Fruit fly (Drosophila melanogaster) whole organism, embryonic: Measurements from ENCODE around the gene Tsp2A.

Experiments used
- Adf1 ChIP-seq: fragments of 200-800 bp; sonication (Bioruptor generic); IDR thresholded peaks from 2 replicates; pipeline ENCODE4 v1.3.6; 2022; ENCODE audit warnings: missing biosample characterization, missing genetic modification characterization
- Asciz ChIP-seq: fragments of 200-800 bp; sonication (Bioruptor generic); optimal IDR thresholded peaks from 2 replicates; lab custom pipeline; 2017; ENCODE audit warnings: missing biosample characterization, mild to moderate bottlenecking, missing genetic modification characterization, missing genetic modification reagents
- Awh ChIP-seq: fragments of 200-800 bp; sonication (Bioruptor generic); IDR thresholded peaks from 2 replicates; pipeline ENCODE4, ENCODE4 v1.3.6; 2022; ENCODE audit warnings: missing biosample characterization, missing genetic modification characterization
- B-H2 ChIP-seq: fragments of 200-800 bp; sonication (Bioruptor generic); optimal IDR thresholded peaks from 2 replicates; lab custom pipeline; 2018; ENCODE audit warnings: missing biosample characterization, mild to moderate bottlenecking, missing genetic modification characterization
- Blimp-1 ChIP-seq: fragments of 200-800 bp; sonication (Bioruptor generic); optimal IDR thresholded peaks from 3 replicates; lab custom pipeline; 2018; ENCODE audit warnings: missing biosample characterization, missing genetic modification characterization, mild to moderate bottlenecking, moderate library complexity, missing genetic modification reagents
- C15 ChIP-seq: fragments of 200-800 bp; sonication (Bioruptor generic); IDR thresholded peaks from 3 replicates; pipeline ENCODE4 v1.3.6; 2022; ENCODE audit warnings: missing biosample characterization, missing genetic modification characterization
- CG10431 ChIP-seq: fragments of 200-800 bp; sonication (Bioruptor generic); optimal IDR thresholded peaks from 3 replicates; lab custom pipeline; 2018; ENCODE audit warnings: missing biosample characterization, mild to moderate bottlenecking, missing genetic modification characterization
- CG11085 ChIP-seq: fragments of 200-800 bp; sonication (Bioruptor generic); IDR thresholded peaks from 2 replicates; pipeline ENCODE4 v1.3.6; 2022; ENCODE audit warnings: missing biosample characterization, missing genetic modification characterization
- CG11247 ChIP-seq: fragments of 200-800 bp; sonication (Bioruptor generic); IDR thresholded peaks from 2 replicates; pipeline ENCODE4 v1.3.6; 2022; ENCODE audit warnings: missing biosample characterization, missing genetic modification characterization
- CG12071 ChIP-seq: fragments of 200-800 bp; sonication (Bioruptor generic); optimal IDR thresholded peaks from 3 replicates; lab custom pipeline; 2018; ENCODE audit warnings: missing biosample characterization, mild to moderate bottlenecking, missing genetic modification characterization
- CG15514 ChIP-seq: fragments of 200-800 bp; sonication (Bioruptor generic); optimal IDR thresholded peaks from 3 replicates; lab custom pipeline; 2017; ENCODE audit warnings: missing biosample characterization, missing genetic modification characterization, mild to moderate bottlenecking, moderate library complexity, missing genetic modification reagents
- CG1602 ChIP-seq: fragments of 200-800 bp; sonication (Bioruptor generic); optimal IDR thresholded peaks from 3 replicates; lab custom pipeline; 2016; ENCODE audit warnings: missing biosample characterization, missing genetic modification characterization
- CG1603 ChIP-seq: fragments of 200-800 bp; sonication (Bioruptor generic); optimal IDR thresholded peaks from 2 replicates; lab custom pipeline; 2019; ENCODE audit warnings: missing biosample characterization, mild to moderate bottlenecking, missing genetic modification characterization, moderate library complexity
- CG3995 ChIP-seq: fragments of 200-800 bp; sonication (Bioruptor generic); optimal IDR thresholded peaks from 3 replicates; lab custom pipeline; 2016; ENCODE audit warnings: missing biosample characterization, missing genetic modification characterization
- CG42726 ChIP-seq: fragments of 200-800 bp; sonication (Bioruptor generic); IDR thresholded peaks from 2 replicates; pipeline ENCODE4 v1.3.6; 2022; ENCODE audit warnings: missing biosample characterization, missing genetic modification characterization; ENCODE audit not compliant: partially characterized antibody
- D19B ChIP-seq: fragments of 200-800 bp; sonication (Bioruptor generic); optimal IDR thresholded peaks from 2 replicates; lab custom pipeline; 2017; ENCODE audit warnings: missing biosample characterization, mild to moderate bottlenecking, missing genetic modification characterization
- Deaf1 ChIP-seq: fragments of 200-800 bp; optimal IDR thresholded peaks from 3 replicates; lab custom pipeline; 2019; ENCODE audit warnings: missing biosample characterization, mild to moderate bottlenecking, missing genetic modification characterization, moderate library complexity
- E2f2 ChIP-seq: fragments of 200-800 bp; sonication (Bioruptor generic); IDR thresholded peaks from 2 replicates; pipeline ENCODE4 v1.3.6; 2022; ENCODE audit warnings: missing biosample characterization, missing genetic modification characterization
- Ets65A ChIP-seq: fragments of 200-800 bp; sonication (Bioruptor generic); peaks from one replicate; lab custom pipeline; 2016; ENCODE audit warnings: missing biosample characterization, missing genetic modification characterization
- Fer2 ChIP-seq: fragments of 200-800 bp; sonication (Bioruptor generic); optimal IDR thresholded peaks from 2 replicates; lab custom pipeline; 2018; ENCODE audit warnings: missing biosample characterization, mild to moderate bottlenecking, missing genetic modification characterization, moderate library complexity
- Gug ChIP-seq: fragments of 200-800 bp; sonication (Bioruptor generic); IDR thresholded peaks from 4 replicates; pipeline ENCODE4 v1.3.6; 2022; ENCODE audit warnings: missing biosample characterization, missing genetic modification characterization
- Lim3 ChIP-seq: fragments of 200-800 bp; sonication (Bioruptor generic); IDR thresholded peaks from 2 replicates; pipeline ENCODE4 v1.3.6; 2022; ENCODE audit warnings: missing biosample characterization, missing genetic modification characterization
- Med ChIP-seq: fragments of 200-800 bp; sonication (Bioruptor generic); peaks from one replicate; lab custom pipeline; 2016; ENCODE audit warnings: missing biosample characterization, missing genetic modification characterization, mild to moderate bottlenecking, inconsistent platforms, moderate library complexity
- Sox100B ChIP-seq: fragments of 200-800 bp; sonication (Bioruptor generic); optimal IDR thresholded peaks from 3 replicates; lab custom pipeline; 2018; ENCODE audit warnings: missing biosample characterization, mild to moderate bottlenecking, missing genetic modification characterization
- Sox102F ChIP-seq: fragments of 200-800 bp; sonication (Bioruptor generic); optimal IDR thresholded peaks from 2 replicates; lab custom pipeline; 2018; ENCODE audit warnings: missing biosample characterization, mild to moderate bottlenecking, missing genetic modification characterization, moderate library complexity
- Stat92E ChIP-seq, 3 experiments: fragments of >200 bp in 2 of 3; fragments of 200-800 bp in 1 of 3; sonication (Bioruptor generic) in 1 of 3; optimal IDR thresholded peaks; 2 replicates each; lab custom pipeline; 2017 to 2019; ENCODE audit warnings: missing biosample characterization in 3 of 3, missing genetic modification characterization in 3 of 3, mild to moderate bottlenecking in 1 of 3, moderate library complexity in 1 of 3
- Taf1 ChIP-seq: fragments of 200-800 bp; sonication (Bioruptor generic); IDR thresholded peaks from 2 replicates; pipeline ENCODE4 v1.3.6; 2022; ENCODE audit warnings: missing biosample characterization, missing genetic modification characterization
- ase ChIP-seq: fragments of 200-800 bp; sonication (Bioruptor generic); IDR thresholded peaks from 3 replicates; pipeline ENCODE4 v1.3.6; 2022; ENCODE audit warnings: missing biosample characterization, missing genetic modification characterization
- dan ChIP-seq: fragments of 200-800 bp; sonication (Bioruptor generic); IDR thresholded peaks from 2 replicates; pipeline ENCODE4 v1.3.6; 2022; ENCODE audit warnings: missing biosample characterization, missing genetic modification characterization
- dmrt11E ChIP-seq: fragments of 200-800 bp; sonication (Bioruptor generic); optimal IDR thresholded peaks from 3 replicates; lab custom pipeline; 2018; ENCODE audit warnings: missing biosample characterization, mild to moderate bottlenecking, missing genetic modification characterization, moderate library complexity
- dmrt99B ChIP-seq: fragments of 200-800 bp; sonication (Bioruptor generic); optimal IDR thresholded peaks from 2 replicates; lab custom pipeline; 2018; ENCODE audit warnings: missing biosample characterization, mild to moderate bottlenecking, missing genetic modification characterization, moderate library complexity
- gem ChIP-seq: fragments of 200-800 bp; sonication (Bioruptor generic); optimal IDR thresholded peaks from 2 replicates; lab custom pipeline; 2019; ENCODE audit warnings: missing biosample characterization, mild to moderate bottlenecking, missing genetic modification characterization, moderate library complexity
- hbn ChIP-seq: fragments of 200-800 bp; sonication (Bioruptor generic); IDR thresholded peaks from 2 replicates; pipeline ENCODE4 v1.3.6; 2022; ENCODE audit warnings: missing biosample characterization, missing genetic modification characterization; ENCODE audit not compliant: partially characterized antibody
- knrl ChIP-seq: fragments of 200-800 bp; sonication (Bioruptor generic); IDR thresholded peaks from 3 replicates; pipeline ENCODE4 v1.3.6; 2022; ENCODE audit warnings: missing biosample characterization, missing genetic modification characterization; ENCODE audit not compliant: partially characterized antibody
- mirr ChIP-seq: fragments of 200-800 bp; sonication (Bioruptor generic); optimal IDR thresholded peaks from 3 replicates; lab custom pipeline; 2018; ENCODE audit warnings: missing biosample characterization, mild to moderate bottlenecking, missing genetic modification characterization
- nerfin-1 ChIP-seq: fragments of 200-800 bp; sonication (Bioruptor generic); optimal IDR thresholded peaks from 3 replicates; lab custom pipeline; 2019; ENCODE audit warnings: missing biosample characterization, mild to moderate bottlenecking, missing genetic modification characterization, moderate library complexity
- oc ChIP-seq: fragments of 200-800 bp; sonication (Bioruptor generic); optimal IDR thresholded peaks from 2 replicates; lab custom pipeline; 2018; ENCODE audit warnings: missing biosample characterization, mild to moderate bottlenecking, missing genetic modification characterization, moderate library complexity
- slou ChIP-seq: fragments of 200-800 bp; sonication (Bioruptor generic); optimal IDR thresholded peaks from 3 replicates; lab custom pipeline; 2016; ENCODE audit warnings: missing biosample characterization, missing genetic modification characterization
- sqz ChIP-seq: fragments of 200-800 bp; sonication (Bioruptor generic); optimal IDR thresholded peaks from 3 replicates; lab custom pipeline; 2018; ENCODE audit warnings: missing biosample characterization, mild to moderate bottlenecking, missing genetic modification characterization
- tgo ChIP-seq: fragments of 200-800 bp; sonication (Bioruptor generic); IDR thresholded peaks from 3 replicates; pipeline ENCODE4 v1.3.6; 2022; ENCODE audit warnings: missing biosample characterization, missing genetic modification characterization
- toy ChIP-seq: fragments of 200-800 bp; sonication (Bioruptor generic); IDR thresholded peaks from 2 replicates; pipeline ENCODE4 v1.3.6; 2022; ENCODE audit warnings: missing biosample characterization, missing genetic modification characterization
- vvl ChIP-seq: fragments of 200-800 bp; sonication (Bioruptor generic); IDR thresholded peaks from 2 replicates; pipeline ENCODE4 v1.3.6; 2022; ENCODE audit warnings: missing biosample characterization, missing genetic modification characterization
- wek ChIP-seq: fragments of 200-800 bp; sonication (Bioruptor generic); optimal IDR thresholded peaks from 3 replicates; lab custom pipeline; 2018; ENCODE audit warnings: missing biosample characterization, mild to moderate bottlenecking, missing genetic modification characterization, moderate library complexity
- zfh1 ChIP-seq: fragments of 200-800 bp; sonication (Bioruptor generic); IDR thresholded peaks from 3 replicates; pipeline ENCODE4 v1.3.6; 2022; ENCODE audit warnings: missing biosample characterization, missing genetic modification characterization

The Tsp2A gene

DNA sequence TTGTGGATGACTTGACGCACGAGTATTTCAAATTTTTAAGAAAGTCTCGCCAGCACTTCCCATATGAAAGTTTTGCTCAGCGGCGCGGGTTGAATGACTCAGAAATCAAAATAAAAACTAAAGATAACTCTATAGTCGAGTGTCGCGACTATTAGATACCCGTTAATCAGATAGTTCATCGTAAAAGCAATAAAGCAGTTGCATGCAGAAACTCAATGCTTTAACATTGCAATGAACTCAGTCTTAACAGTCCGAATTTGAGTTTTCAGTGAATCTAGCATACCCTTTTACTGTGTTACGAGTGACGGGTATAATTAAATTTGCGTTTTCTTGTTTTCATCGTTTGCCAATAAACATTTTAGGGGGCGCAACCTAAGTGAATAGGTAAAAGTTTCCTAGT is 35.1 kb upstream of the Tsp2A start (continued):
- peak; percentile 25 for TF ChIP-seq dmrt99B (tag; lab: Kevin White, UChicago)
- TF ChIP-seq nerfin-1 (tag; lab: Kevin White, UChicago), result no peak
- peak; percentile 13 for TF ChIP-seq D19B (GFP tag; lab: Kevin White, UChicago)
- TF ChIP-seq CG12071 (GFP tag; lab: Kevin White, UChicago), result no peak
- no peak for TF ChIP-seq Fer2
- no peak for TF ChIP-seq Lim3 (GFP tag; lab: Robert Waterston, UW)
- no peak for TF ChIP-seq CG11247 (GFP tag; lab: Robert Waterston, UW)
- no peak for TF ChIP-seq CG1602 (GFP tag; lab: Kevin White, UChicago)
- 0 out of 3 replicates have a peak, but pooled peaks have one; percentile 21 for TF ChIP-seq zfh1 (GFP tag; lab: Robert Waterston, UW)
- TF ChIP-seq Stat92E (GFP tag; optimal IDR thresholded peaks at IDR 0.05; lab: Kevin White, UChicago), result no peak
- no peak for TF ChIP-seq dmrt11E (tag; lab: Kevin White, UChicago)
- no peak for TF ChIP-seq E2f2 (GFP tag; lab: Robert Waterston, UW)
- no peak for TF ChIP-seq sqz (GFP tag; lab: Kevin White, UChicago)
- no peak for TF ChIP-seq Ets65A (GFP tag; lab: Kevin White, UChicago)
- no peak for TF ChIP-seq C15 (GFP tag; lab: Robert Waterston, UW)
- no peak for TF ChIP-seq slou (GFP tag; lab: Kevin White, UChicago)
- TF ChIP-seq CG10431 (GFP tag; lab: Kevin White, UChicago), result no peak
- no peak for TF ChIP-seq CG42726
- TF ChIP-seq ase (GFP tag; lab: Robert Waterston, UW), result no peak
- TF ChIP-seq CG11085 (GFP tag; lab: Robert Waterston, UW), result no peak
- TF ChIP-seq Sox102F, result peak; percentile 59
- no peak for TF ChIP-seq mirr (GFP tag; lab: Kevin White, UChicago)
- TF ChIP-seq Deaf1 (tag; lab: Kevin White, UChicago), result no peak
- no peak for TF ChIP-seq wek (GFP tag; lab: Kevin White, UChicago)
- TF ChIP-seq Taf1, result no peak
- TF ChIP-seq Sox100B (GFP tag; lab: Kevin White, UChicago), result no peak
- no peak for TF ChIP-seq hbn
- TF ChIP-seq Med (GFP tag; lab: Kevin White, UChicago), result peak; percentile 49
- peak; percentile 33 for TF ChIP-seq CG1603 (tag; lab: Kevin White, UChicago)
- TF ChIP-seq dan (GFP tag; lab: Robert Waterston, UW), result no peak
- no peak for TF ChIP-seq Gug (GFP tag; lab: Robert Waterston, UW)
- TF ChIP-seq toy (GFP tag; lab: Robert Waterston, UW), result no peak
- no peak for TF ChIP-seq knrl (GFP tag; lab: Robert Waterston, UW)
- no peak for TF ChIP-seq CG15514 (GFP tag; lab: Kevin White, UChicago)
- TF ChIP-seq Asciz (GFP tag; lab: Kevin White, UChicago), result no peak
- peak; percentile 7 for TF ChIP-seq gem
- no peak for TF ChIP-seq Adf1 (GFP tag; lab: Robert Waterston, UW)
- TF ChIP-seq tgo (GFP tag; lab: Robert Waterston, UW), result no peak
- TF ChIP-seq, all 482 proteins: peak for 11

DNA sequence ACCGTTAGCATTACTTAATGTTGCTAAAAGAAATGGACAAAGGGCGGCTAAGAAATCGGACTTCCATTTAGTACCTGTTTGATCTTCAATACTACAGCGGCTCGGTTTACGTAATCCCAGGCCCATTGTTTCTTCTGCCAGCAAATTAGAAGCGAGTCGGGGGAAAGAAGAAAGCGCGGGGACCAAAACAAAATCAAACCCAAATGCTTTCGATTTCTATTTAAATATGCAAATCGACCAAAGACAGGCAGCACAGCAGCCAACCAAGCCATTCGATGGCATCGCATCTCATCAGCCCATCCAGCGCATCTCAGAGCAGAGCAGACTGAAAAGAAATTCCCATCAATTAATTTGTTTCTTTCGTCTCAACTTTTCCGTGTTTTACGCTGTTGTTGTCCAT is 33.8 kb upstream of the Tsp2A start:
- peak; percentile 94 for TF ChIP-seq Blimp-1 (GFP tag; lab: Kevin White, UChicago)
- no peak for TF ChIP-seq B-H2 (GFP tag; lab: Kevin White, UChicago)
- TF ChIP-seq oc, result peak; percentile 40
- peak; percentile 30; the same call in 1 of the 2 replicates for TF ChIP-seq vvl
- TF ChIP-seq Awh, result peak; percentile 62; the same call in 1 of the 2 replicates
- no peak for TF ChIP-seq CG3995 (GFP tag; lab: Kevin White, UChicago)
- TF ChIP-seq, all 482 proteins: peak for 4
